Worm (Caenorhabditis elegans): ENCODE data around the gene C12D5.10.

C12D5.10 gene

ce11 chrV:7716034-7716433, 22.7 kb upstream of the C12D5.10 start, which contains the start of gene ZK105.12:
TSS of gene ZK105.12 (minus strand) at chrV:7716134.
- TF ChIP-seq ama-1 (optimal IDR thresholded peaks at IDR 0.05) (no peak), jun-1 (tag; optimal IDR thresholded peaks at IDR 0.05) (no peak), fos-1 (tag; optimal IDR thresholded peaks at IDR 0.05) (no peak), mdl-1 (tag; optimal IDR thresholded peaks at IDR 0.05) (no peak), elt-2 (tag; optimal IDR thresholded peaks at IDR 0.05) (no peak), fkh-10 (GFP tag; optimal IDR thresholded peaks at IDR 0.05) (no peak), pha-4 (tag; optimal IDR thresholded peaks at IDR 0.05) (no peak), egl-5 (tag; optimal IDR thresholded peaks at IDR 0.05) (no peak), ceh-9 (tag; optimal IDR thresholded peaks at IDR 0.05) (no peak), fkh-2 (tag; optimal IDR thresholded peaks at IDR 0.05) (no peak), unc-39 (tag; optimal IDR thresholded peaks at IDR 0.05) (no peak), aly-2 (tag; optimal IDR thresholded peaks at IDR 0.05) (no peak), unc-62 (GFP tag; optimal IDR thresholded peaks at IDR 0.05) (no peak), R02D3.7 (tag; optimal IDR thresholded peaks at IDR 0.05) (no peak), snpc-4 (tag; optimal IDR thresholded peaks at IDR 0.05) (no peak), ceh-16 (tag; optimal IDR thresholded peaks at IDR 0.05) (no peak), nhr-23 (tag; optimal IDR thresholded peaks at IDR 0.05) (no peak), ztf-4 (tag; optimal IDR thresholded peaks at IDR 0.05) (no peak), mml-1 (tag; optimal IDR thresholded peaks at IDR 0.05) (no peak), lin-39 (tag; optimal IDR thresholded peaks at IDR 0.05) (no peak)

ce11 chrV:7713691-7714090, 20.4 kb upstream of the C12D5.10 start, which contains the start of gene ZK105.1:
TSS of gene ZK105.1 (plus strand) at chrV:7713991.
- TF ChIP-seq lsy-12 (tag; optimal IDR thresholded peaks at IDR 0.05) (no peak), egl-27 (tag; optimal IDR thresholded peaks at IDR 0.05) (no peak), pha-4 (tag; optimal IDR thresholded peaks at IDR 0.05) (no peak), tbx-2 (tag; optimal IDR thresholded peaks at IDR 0.05) (no peak), ZK546.5 (tag; optimal IDR thresholded peaks at IDR 0.05) (no peak)

- TF ChIP-seq tbx-2 (tag; optimal IDR thresholded peaks at IDR 0.05) = no peak
- TF ChIP-seq ceh-16 (tag; optimal IDR thresholded peaks at IDR 0.05) = no peak
- TF ChIP-seq aly-2 (tag; optimal IDR thresholded peaks at IDR 0.05) = no peak
- TF ChIP-seq lin-15B (tag; optimal IDR thresholded peaks at IDR 0.05) = no peak
- no peak for TF ChIP-seq pqm-1 (tag; optimal IDR thresholded peaks at IDR 0.05)
- no peak for TF ChIP-seq jun-1 (tag; optimal IDR thresholded peaks at IDR 0.05)
- TF ChIP-seq snpc-4 (tag; optimal IDR thresholded peaks at IDR 0.05) = no peak
- no peak for TF ChIP-seq nhr-23 (tag; optimal IDR thresholded peaks at IDR 0.05)
- no peak for TF ChIP-seq mdl-1 (tag; optimal IDR thresholded peaks at IDR 0.05)
- TF ChIP-seq R02D3.7 (tag; optimal IDR thresholded peaks at IDR 0.05) = no peak
Observed at ce11 chrV:7713072-7713471, 19.8 kb upstream of the C12D5.10 start, which contains the start of gene ZK105.13. TSS of gene ZK105.13 (minus strand) at chrV:7713172.

- TF ChIP-seq pqm-1 (tag; optimal IDR thresholded peaks at IDR 0.05) (no peak), lin-39 (tag; optimal IDR thresholded peaks at IDR 0.05) (no peak), egl-27 (tag; optimal IDR thresholded peaks at IDR 0.05) (no peak), lsy-12 (tag; optimal IDR thresholded peaks at IDR 0.05) (no peak), mdl-1 (tag; optimal IDR thresholded peaks at IDR 0.05) (no peak), zag-1 (tag; optimal IDR thresholded peaks at IDR 0.05) (no peak), nhr-23 (tag; optimal IDR thresholded peaks at IDR 0.05) (no peak), mml-1 (tag; optimal IDR thresholded peaks at IDR 0.05) (no peak), ZK546.5 (tag; optimal IDR thresholded peaks at IDR 0.05) (no peak), nhr-43 (tag; optimal IDR thresholded peaks at IDR 0.05; ENCODE audit: poor library complexity, severe bottlenecking) (no peak), tbx-2 (tag; optimal IDR thresholded peaks at IDR 0.05) (no peak), ztf-4 (tag; optimal IDR thresholded peaks at IDR 0.05) (no peak), ceh-16 (tag; optimal IDR thresholded peaks at IDR 0.05) (no peak), snpc-4 (tag; optimal IDR thresholded peaks at IDR 0.05) (no peak), unc-62 (GFP tag; optimal IDR thresholded peaks at IDR 0.05) (no peak), sea-2 (GFP tag; optimal IDR thresholded peaks at IDR 0.05) (no peak)
Observed at ce11 chrV:7708525-7708924, 15.2 kb upstream of the C12D5.10 start, which contains the start of gene ZK105.11. TSS of gene ZK105.11 (minus strand) at chrV:7708625.

ce11 chrV:7705316-7705715, 12.0 kb upstream of the C12D5.10 start, which contains the start of gene srw-3:
TSS of gene srw-3 (plus strand) at chrV:7705616.
- no peak for TF ChIP-seq aly-2 (tag; optimal IDR thresholded peaks at IDR 0.05)
- TF ChIP-seq mml-1 (tag; optimal IDR thresholded peaks at IDR 0.05) = no peak
- TF ChIP-seq R02D3.7 (tag; optimal IDR thresholded peaks at IDR 0.05) = no peak
- no peak for TF ChIP-seq unc-39 (tag; optimal IDR thresholded peaks at IDR 0.05)
- no peak for TF ChIP-seq sea-2 (GFP tag; optimal IDR thresholded peaks at IDR 0.05)
- no peak for TF ChIP-seq egl-5 (tag; optimal IDR thresholded peaks at IDR 0.05)
- no peak for TF ChIP-seq zag-1 (tag; optimal IDR thresholded peaks at IDR 0.05)
- TF ChIP-seq nhr-25 (tag; optimal IDR thresholded peaks at IDR 0.05) = no peak
- TF ChIP-seq nhr-12 (tag; optimal IDR thresholded peaks at IDR 0.05) = no peak
- no peak for TF ChIP-seq lin-15B (tag; optimal IDR thresholded peaks at IDR 0.05)
- TF ChIP-seq snpc-4 (tag; optimal IDR thresholded peaks at IDR 0.05) = no peak

All from whole organism, L3 larva.